Worm (Caenorhabditis elegans): ENCODE data around the gene hrg-10.

hrg-10 gene

ce11 chrV:18978301-18978700 is 21.2 kb upstream of the hrg-10 start:
- TF ChIP-seq elt-2 (tag; optimal IDR thresholded peaks at IDR 0.05) (peak; percentile 75), elt-3 (tag; optimal IDR thresholded peaks at IDR 0.05) (no peak), aly-2 (tag; optimal IDR thresholded peaks at IDR 0.05) (no peak), pha-4 (tag; optimal IDR thresholded peaks at IDR 0.05) (peak; percentile 35), jun-1 (tag; optimal IDR thresholded peaks at IDR 0.05) (no peak), pqm-1 (tag; optimal IDR thresholded peaks at IDR 0.05) (peak; percentile 24)

- TF ChIP-seq nhr-43 (tag; optimal IDR thresholded peaks at IDR 0.05; ENCODE audit: poor library complexity, severe bottlenecking) (no peak), elt-3 (tag; optimal IDR thresholded peaks at IDR 0.05) (no peak), ceh-9 (tag; optimal IDR thresholded peaks at IDR 0.05) (no peak), fkh-2 (tag; optimal IDR thresholded peaks at IDR 0.05) (no peak), snpc-4 (tag; optimal IDR thresholded peaks at IDR 0.05) (no peak), unc-39 (tag; optimal IDR thresholded peaks at IDR 0.05) (no peak), ZK546.5 (tag; optimal IDR thresholded peaks at IDR 0.05) (no peak), nhr-67 (tag; optimal IDR thresholded peaks at IDR 0.05) (no peak), nhr-12 (tag; optimal IDR thresholded peaks at IDR 0.05) (no peak), aly-2 (tag; optimal IDR thresholded peaks at IDR 0.05) (no peak), ama-1 (optimal IDR thresholded peaks at IDR 0.05) (no peak), fos-1 (tag; optimal IDR thresholded peaks at IDR 0.05) (no peak), elt-2 (tag; optimal IDR thresholded peaks at IDR 0.05) (no peak), egl-27 (tag; optimal IDR thresholded peaks at IDR 0.05) (no peak), hmg-11 (tag; optimal IDR thresholded peaks at IDR 0.05) (no peak)
Observed at ce11 chrV:18977876-18978275, 20.8 kb upstream of the hrg-10 start, which contains the start of gene Y39B6A.41. Y39B6A.41 (minus strand) TSS chrV:18977976.

- TF ChIP-seq elt-2 (tag; optimal IDR thresholded peaks at IDR 0.05), result peak; percentile 57
- TF ChIP-seq ceh-28 (tag; optimal IDR thresholded peaks at IDR 0.05), result no peak
- peak; percentile 10 for TF ChIP-seq pqm-1 (tag; optimal IDR thresholded peaks at IDR 0.05)
- TF ChIP-seq pha-4 (tag; optimal IDR thresholded peaks at IDR 0.05), result peak; percentile 21
Observed at ce11 chrV:18976539-18976938, 19.4 kb upstream of the hrg-10 start.

ce11 chrV:18969590-18970105 is 12.5 kb upstream of the hrg-10 start, which contains the start of gene Y39B6A.42:
Y39B6A.42 (minus strand) TSS chrV:18969640.
- no peak for TF ChIP-seq nhr-28 (tag; optimal IDR thresholded peaks at IDR 0.05)
- TF ChIP-seq nhr-67 (tag; optimal IDR thresholded peaks at IDR 0.05), result no peak
- TF ChIP-seq mml-1 (tag; optimal IDR thresholded peaks at IDR 0.05), result no peak
- TF ChIP-seq aly-2 (tag; optimal IDR thresholded peaks at IDR 0.05), result no peak

ce11 chrV:18967479-18968056 is 10.5 kb upstream of the hrg-10 start, which contains the start of gene Y39B6A.43:
Y39B6A.43 (minus strand) TSS chrV:18967829.
- TF ChIP-seq nfya-1 (tag; optimal IDR thresholded peaks at IDR 0.05; ENCODE audit: insufficient read depth) (peak; percentile 92), lin-15B (tag; optimal IDR thresholded peaks at IDR 0.05) (peak; percentile 98), sea-2 (GFP tag; optimal IDR thresholded peaks at IDR 0.05) (no peak), mdl-1 (tag; optimal IDR thresholded peaks at IDR 0.05) (no peak), lin-39 (tag; optimal IDR thresholded peaks at IDR 0.05) (peak; percentile 87), nhr-77 (tag; optimal IDR thresholded peaks at IDR 0.05) (peak; percentile 86), ceh-82 (tag; optimal IDR thresholded peaks at IDR 0.05) (peak; percentile 95), elt-2 (tag; optimal IDR thresholded peaks at IDR 0.05) (peak; percentile 88), pqm-1 (tag; optimal IDR thresholded peaks at IDR 0.05) (peak; percentile 66), ama-1 (optimal IDR thresholded peaks at IDR 0.05) (peak; percentile 53), nhr-237 (tag; optimal IDR thresholded peaks at IDR 0.05) (no peak), ceh-9 (tag; optimal IDR thresholded peaks at IDR 0.05) (no peak), daf-12 (tag; optimal IDR thresholded peaks at IDR 0.05) (no peak), nhr-67 (tag; optimal IDR thresholded peaks at IDR 0.05) (peak; percentile 41), R02D3.7 (tag; optimal IDR thresholded peaks at IDR 0.05) (peak; percentile 92), hmg-11 (tag; optimal IDR thresholded peaks at IDR 0.05) (peak; percentile 56), ceh-28 (tag; optimal IDR thresholded peaks at IDR 0.05) (peak; percentile 95), snpc-4 (tag; optimal IDR thresholded peaks at IDR 0.05) (peak; percentile 86), elt-3 (tag; optimal IDR thresholded peaks at IDR 0.05) (peak in 1 of 3 experiments; percentile 83), mml-1 (tag; optimal IDR thresholded peaks at IDR 0.05) (no peak), tbx-2 (tag; optimal IDR thresholded peaks at IDR 0.05) (peak; percentile 92), zag-1 (tag; optimal IDR thresholded peaks at IDR 0.05) (peak; percentile 75), nhr-12 (tag; optimal IDR thresholded peaks at IDR 0.05) (no peak), jun-1 (tag; optimal IDR thresholded peaks at IDR 0.05) (peak; percentile 95), unc-62 (GFP tag; optimal IDR thresholded peaks at IDR 0.05) (peak; percentile 86), egl-27 (tag; optimal IDR thresholded peaks at IDR 0.05) (peak; percentile 79), elt-1 (tag; optimal IDR thresholded peaks at IDR 0.05) (peak; percentile 52), nhr-28 (tag; optimal IDR thresholded peaks at IDR 0.05) (peak; percentile 26), nhr-43 (tag; optimal IDR thresholded peaks at IDR 0.05; ENCODE audit: poor library complexity, severe bottlenecking) (peak; percentile 93), fkh-2 (tag; optimal IDR thresholded peaks at IDR 0.05) (peak; percentile 66), fkh-10 (GFP tag; optimal IDR thresholded peaks at IDR 0.05) (peak; percentile 66), aly-2 (tag; optimal IDR thresholded peaks at IDR 0.05) (peak; percentile 84), unc-39 (tag; optimal IDR thresholded peaks at IDR 0.05) (peak; percentile 62), skn-1 (tag; optimal IDR thresholded peaks at IDR 0.05) (peak; percentile 94), fos-1 (tag; optimal IDR thresholded peaks at IDR 0.05) (peak; percentile 25), ZK546.5 (tag; optimal IDR thresholded peaks at IDR 0.05) (peak; percentile 23), pha-4 (tag; optimal IDR thresholded peaks at IDR 0.05) (peak; percentile 100), ceh-16 (tag; optimal IDR thresholded peaks at IDR 0.05) (no peak), nhr-25 (tag; optimal IDR thresholded peaks at IDR 0.05) (peak; percentile 88)

Data from whole organism, L3 larva.